Worm (Caenorhabditis elegans): ENCODE measurements around the gene B0252.8.
A peak's percentile ranks its signal among the peaks of the same experiment; 100 is the strongest.

Gene B0252.8

ce11 chrII:6951250-6951806, 35.4 kb downstream of the B0252.8 start, which contains the start of the genes malt-1 and ceh-38 (continued):
- TF ChIP-seq fos-1 (tag; optimal IDR thresholded peaks at IDR 0.05) (peak; percentile 93), ceh-82 (tag; optimal IDR thresholded peaks at IDR 0.05) (peak; percentile 19), nhr-11 (tag; optimal IDR thresholded peaks at IDR 0.05) (peak; percentile 40), nhr-77 (tag; optimal IDR thresholded peaks at IDR 0.05) (peak; percentile 61), egl-27 (tag; optimal IDR thresholded peaks at IDR 0.05) (peak; percentile 95), sem-4 (tag; optimal IDR thresholded peaks at IDR 0.05) (peak; percentile 95), gmeb-1 (tag; optimal IDR thresholded peaks at IDR 0.05) (peak; percentile 90), lsy-2 (tag; optimal IDR thresholded peaks at IDR 0.05) (peak; percentile 85 to 98), blmp-1 (tag; optimal IDR thresholded peaks at IDR 0.05; ENCODE audit: insufficient read depth) (peak; percentile 62), ztf-4 (tag; optimal IDR thresholded peaks at IDR 0.05) (peak; percentile 95), nhr-23 (tag; optimal IDR thresholded peaks at IDR 0.05) (no peak), lin-13 (GFP tag; optimal IDR thresholded peaks at IDR 0.05) (peak; percentile 96), nhr-12 (tag; optimal IDR thresholded peaks at IDR 0.05) (no peak), snpc-4 (tag; optimal IDR thresholded peaks at IDR 0.05) (peak; percentile 91), ztf-11 (tag; optimal IDR thresholded peaks at IDR 0.05) (no peak), crh-2 (tag; optimal IDR thresholded peaks at IDR 0.05) (peak; percentile 97), nhr-237 (tag; optimal IDR thresholded peaks at IDR 0.05) (peak; percentile 58), dmd-4 (tag; optimal IDR thresholded peaks at IDR 0.05) (peak; percentile 35), lin-11 (tag; optimal IDR thresholded peaks at IDR 0.05) (peak; percentile 85), sma-3 (GFP tag; optimal IDR thresholded peaks at IDR 0.05) (peak; percentile 87), nhr-129 (tag; optimal IDR thresholded peaks at IDR 0.05) (peak; percentile 99), unc-55 (GFP tag; optimal IDR thresholded peaks at IDR 0.05) (peak; percentile 99), C34F6.9 (tag; optimal IDR thresholded peaks at IDR 0.05) (peak; percentile 99), F13H6.1 (tag; optimal IDR thresholded peaks at IDR 0.05) (peak; percentile 96), ceh-16 (tag; optimal IDR thresholded peaks at IDR 0.05) (peak; percentile 55), mbf-1 (tag; optimal IDR thresholded peaks at IDR 0.05) (no peak), unc-39 (tag; optimal IDR thresholded peaks at IDR 0.05) (no peak)

ce11 chrII:6955084-6955697, 39.2 kb downstream of the B0252.8 start:
- TF ChIP-seq unc-55 (GFP tag; optimal IDR thresholded peaks at IDR 0.05) (no peak), ZK546.5 (tag; optimal IDR thresholded peaks at IDR 0.05) (no peak), nhr-21 (tag; optimal IDR thresholded peaks at IDR 0.05) (no peak), elt-1 (tag; optimal IDR thresholded peaks at IDR 0.05) (no peak), mbf-1 (tag; optimal IDR thresholded peaks at IDR 0.05) (no peak), ama-1 (optimal IDR thresholded peaks at IDR 0.05) (no peak), ceh-82 (tag; optimal IDR thresholded peaks at IDR 0.05) (no peak)

- TF ChIP-seq fos-1 (tag; optimal IDR thresholded peaks at IDR 0.05) (no peak), lin-39 (tag; optimal IDR thresholded peaks at IDR 0.05) (no peak), nhr-129 (tag; optimal IDR thresholded peaks at IDR 0.05) (no peak), lin-13 (GFP tag; optimal IDR thresholded peaks at IDR 0.05) (no peak)
Observed at ce11 chrII:6958136-6958535, 42.2 kb downstream of the B0252.8 start.

- TF ChIP-seq fos-1 (tag; optimal IDR thresholded peaks at IDR 0.05) (no peak), crh-2 (tag; optimal IDR thresholded peaks at IDR 0.05) (no peak)
Observed at ce11 chrII:6965573-6965972, 49.6 kb downstream of the B0252.8 start, which contains the start of gene tra-2. TSS of gene tra-2 (minus strand) at chrII:6965673.

All from whole organism, L2 larva.